Fruit fly (Drosophila melanogaster): ENCODE data around the gene Sh3beta.

The Sh3beta gene

dm6 chr3L:7361095-7361522 is 8.0 kb downstream of the Sh3beta start (continued):
- TF ChIP-seq CG3032 (tag; optimal IDR thresholded peaks at IDR 0.05) (no peak), ss (GFP tag; optimal IDR thresholded peaks at IDR 0.05) (peak; percentile 23 to 47), CG34406 (GFP tag; optimal IDR thresholded peaks at IDR 0.05) (peak; percentile 5), CG9139 (GFP tag; optimal IDR thresholded peaks at IDR 0.05) (peak; percentile 51), Ets96B (tag; optimal IDR thresholded peaks at IDR 0.05) (no peak), CG10631 (GFP tag; optimal IDR thresholded peaks at IDR 0.05) (no peak), pdm3 (GFP tag; optimal IDR thresholded peaks at IDR 0.05) (no peak), fd85E (GFP tag; optimal IDR thresholded peaks at IDR 0.05) (no peak), Gug (GFP tag; IDR thresholded peaks at IDR 0.05) (no peak), OdsH (GFP tag; optimal IDR thresholded peaks at IDR 0.05) (no peak)

- no peak for TF ChIP-seq Eip75B (GFP tag; optimal IDR thresholded peaks at IDR 0.05)
- TF ChIP-seq acj6 (GFP tag; optimal IDR thresholded peaks at IDR 0.05) = peak; percentile 52
- no peak for TF ChIP-seq Sox102F (GFP tag; optimal IDR thresholded peaks at IDR 0.05)
- no peak for TF ChIP-seq CG6276 (GFP tag; optimal IDR thresholded peaks at IDR 0.05)
- TF ChIP-seq svp (GFP tag) = no peak
- no peak for TF ChIP-seq Smox (GFP tag; optimal IDR thresholded peaks at IDR 0.05)
- TF ChIP-seq dac (GFP tag; optimal IDR thresholded peaks at IDR 0.05) = no peak
- peak; percentile 4 for TF ChIP-seq CG6792 (GFP tag; optimal IDR thresholded peaks at IDR 0.05)
- no peak for TF ChIP-seq Lpt (GFP tag; optimal IDR thresholded peaks at IDR 0.05)
- TF ChIP-seq CG6854 (GFP tag; optimal IDR thresholded peaks at IDR 0.05) = no peak
- TF ChIP-seq Eip78C (GFP tag) = peak; percentile 34
- TF ChIP-seq dsx (GFP tag; optimal IDR thresholded peaks at IDR 0.05; ENCODE audit: poor library complexity, severe bottlenecking) = no peak
- TF ChIP-seq CG31627 (GFP tag; optimal IDR thresholded peaks at IDR 0.05) = peak; percentile 34
- no peak for TF ChIP-seq fd59A (GFP tag; optimal IDR thresholded peaks at IDR 0.05)
- TF ChIP-seq Gug (GFP tag; IDR thresholded peaks at IDR 0.05) = no peak
- TF ChIP-seq CG6808 (GFP tag; optimal IDR thresholded peaks at IDR 0.05) = peak; percentile 17
- TF ChIP-seq salr (GFP tag; optimal IDR thresholded peaks at IDR 0.05) = no peak
- TF ChIP-seq CG3032 (tag; optimal IDR thresholded peaks at IDR 0.05) = peak; percentile 38
- TF ChIP-seq CG11902 (GFP tag; optimal IDR thresholded peaks at IDR 0.05) = peak; percentile 2
- TF ChIP-seq CG4318 (GFP tag; optimal IDR thresholded peaks at IDR 0.05) = no peak
- TF ChIP-seq CG8319 (GFP tag; optimal IDR thresholded peaks at IDR 0.05) = peak; percentile 96
- TF ChIP-seq Ets96B (tag; optimal IDR thresholded peaks at IDR 0.05) = no peak
- peak; percentile 49 for TF ChIP-seq achi (GFP tag; optimal IDR thresholded peaks at IDR 0.05)
- peak; percentile 57 for TF ChIP-seq CG15336 (GFP tag; IDR thresholded peaks at IDR 0.05)
- TF ChIP-seq Blimp-1 (GFP tag; optimal IDR thresholded peaks at IDR 0.05) = no peak
- peak; percentile 55 for TF ChIP-seq Eip93F (GFP tag; optimal IDR thresholded peaks at IDR 0.05)
- TF ChIP-seq Sox14 (GFP tag; optimal IDR thresholded peaks at IDR 0.05) = peak; percentile 20
- TF ChIP-seq CG16779 (tag; optimal IDR thresholded peaks at IDR 0.05) = no peak
- peak; percentile 56; the same call in 2 of the 3 replicates for TF ChIP-seq CG6163 (GFP tag; IDR thresholded peaks at IDR 0.05)
- peak; percentile 26 for TF ChIP-seq fkh (GFP tag; optimal IDR thresholded peaks at IDR 0.05)
- no peak for TF ChIP-seq CG11762 (GFP tag; optimal IDR thresholded peaks at IDR 0.05; ENCODE audit: insufficient read depth)
- no peak for TF ChIP-seq topi (GFP tag; optimal IDR thresholded peaks at IDR 0.05)
- TF ChIP-seq OdsH (GFP tag; optimal IDR thresholded peaks at IDR 0.05) = peak; percentile 50
- TF ChIP-seq Hr4 (GFP tag; optimal IDR thresholded peaks at IDR 0.05) = no peak
- TF ChIP-seq Hr39 (GFP tag; optimal IDR thresholded peaks at IDR 0.05) = peak; percentile 39
- TF ChIP-seq CG9139 (GFP tag; optimal IDR thresholded peaks at IDR 0.05) = no peak
- no peak for TF ChIP-seq CG11294 (GFP tag; IDR thresholded peaks at IDR 0.05)
- no peak for TF ChIP-seq Ets21C (GFP tag; optimal IDR thresholded peaks at IDR 0.05)
- TF ChIP-seq Sox15 (GFP tag; optimal IDR thresholded peaks at IDR 0.05) = no peak
- peak; percentile 38 for TF ChIP-seq CG34406 (GFP tag; optimal IDR thresholded peaks at IDR 0.05)
- TF ChIP-seq fd85E (GFP tag; optimal IDR thresholded peaks at IDR 0.05) = no peak
- no peak for TF ChIP-seq net (GFP tag; optimal IDR thresholded peaks at IDR 0.05)
- TF ChIP-seq vri (GFP tag; optimal IDR thresholded peaks at IDR 0.05) = peak; percentile 24
- peak; percentile 49 for TF ChIP-seq CG1621 (tag; optimal IDR thresholded peaks at IDR 0.05)
- TF ChIP-seq CG32006 (GFP tag; optimal IDR thresholded peaks at IDR 0.05) = peak; percentile 43
- no peak for TF ChIP-seq spab (GFP tag; optimal IDR thresholded peaks at IDR 0.05)
Measured at dm6 chr3L:7360324-7360852, 8.7 kb downstream of the Sh3beta start, which contains the start of gene Sec63. TSS of gene Sec63 (plus strand) at chr3L:7360561.

Data from whole organism, prepupa.